Worm (Caenorhabditis elegans) whole organism, dauer: ENCODE results near the gene C04E7.1.
"Not testable (repeated sequence)": the region's sequence is repeated elsewhere in the genome, so short reads cannot be mapped to it uniquely, and the experiment has no call there.

ENCODE experiments used
- unc-62 ChIP-seq: sonication (generic microtip); optimal IDR thresholded peaks from 2 replicates; lab custom pipeline; 2017; ENCODE audit warnings: missing biosample characterization, missing genetic modification reagents, missing genetic modification characterization

C04E7.1 gene

DNA sequence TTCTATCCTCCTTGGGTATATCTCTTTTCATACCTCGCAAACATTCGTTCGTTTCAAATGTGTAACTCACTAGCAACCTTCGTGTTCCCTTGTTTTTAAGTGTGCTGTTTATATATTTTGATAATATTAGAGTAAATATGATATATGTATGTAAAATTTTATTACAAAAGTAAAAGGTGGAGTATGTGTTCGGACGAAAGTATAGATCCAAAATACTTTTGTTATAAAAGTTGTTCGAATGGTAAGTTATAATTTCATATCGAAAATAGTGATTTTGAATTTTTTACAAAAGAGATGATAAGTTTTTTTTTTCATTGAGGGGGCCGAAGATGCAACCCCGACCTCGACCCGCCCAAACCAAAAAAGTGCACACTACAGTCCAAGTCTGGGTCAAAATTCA is at the start of gene C04E7.1:
TSS of gene C04E7.1 (plus strand) at position 301 of the 400 bp plus-strand sequence.
- TF ChIP-seq unc-62 (GFP tag; lab: Kevin White, UChicago), result no peak

DNA sequence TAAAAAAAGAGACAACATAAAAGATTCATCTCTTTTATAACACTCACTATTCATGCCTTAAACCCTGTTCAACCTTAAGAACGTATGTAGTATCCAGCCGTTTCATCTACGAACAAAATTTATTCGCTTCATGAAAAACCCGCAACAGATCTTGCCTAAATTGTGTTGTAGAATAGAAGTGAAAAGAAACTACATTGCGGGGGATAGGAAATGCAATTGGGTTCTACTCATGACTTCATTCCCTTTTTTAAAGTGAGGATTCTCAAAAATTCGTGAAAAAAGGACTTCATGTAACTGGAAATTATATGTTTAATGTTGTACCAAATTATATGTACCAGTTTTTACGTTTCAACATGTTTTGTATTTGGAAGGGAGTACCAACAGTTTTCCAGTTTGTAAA is 48.8 kb upstream of the C04E7.1 start:
- TF ChIP-seq unc-62 (GFP tag; lab: Kevin White, UChicago), result no peak

DNA sequence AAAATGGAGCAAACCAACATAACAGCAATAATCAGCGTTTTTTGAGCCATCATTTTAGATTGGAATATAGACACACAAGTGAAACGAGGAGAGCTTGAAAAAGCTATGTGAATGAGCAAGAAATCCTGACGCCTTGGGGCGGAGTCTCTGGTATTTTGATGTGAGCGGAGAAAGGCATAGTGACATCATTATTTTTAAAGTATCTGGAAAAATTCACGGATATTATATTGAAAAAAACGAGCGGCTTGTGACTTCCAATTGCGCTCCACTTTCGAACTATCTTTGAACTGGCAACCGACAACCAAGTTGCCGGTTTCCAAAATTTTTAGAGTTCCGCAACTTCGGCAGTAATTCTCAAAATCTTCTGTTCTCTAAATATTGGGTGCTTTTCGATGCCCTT is 46.7 kb upstream of the C04E7.1 start, which contains the start of gene nlp-64:
TSS of gene nlp-64 (minus strand) at position 101 of the 400 bp plus-strand sequence.
- TF ChIP-seq unc-62 (GFP tag; lab: Kevin White, UChicago), result no peak

DNA sequence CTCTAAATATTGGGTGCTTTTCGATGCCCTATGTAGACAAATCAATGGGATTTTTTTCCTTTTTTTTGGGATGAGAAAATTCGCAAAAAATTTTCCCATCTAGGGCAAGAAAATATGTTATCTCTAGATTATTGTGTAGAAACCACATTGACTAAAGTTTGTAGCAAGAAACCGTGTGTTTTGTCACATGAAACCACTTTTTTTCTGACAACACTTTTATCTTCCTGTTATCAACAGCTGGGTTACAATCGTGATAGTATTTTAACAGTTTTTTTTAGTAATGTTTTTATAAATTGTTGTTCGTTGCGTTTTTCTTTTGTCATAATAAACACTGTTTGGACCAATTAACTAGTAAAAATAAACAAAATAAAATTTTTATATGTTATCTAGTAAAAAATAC is 45.7 kb upstream of the C04E7.1 start:
- no peak for TF ChIP-seq unc-62 (GFP tag; lab: Kevin White, UChicago)

DNA sequence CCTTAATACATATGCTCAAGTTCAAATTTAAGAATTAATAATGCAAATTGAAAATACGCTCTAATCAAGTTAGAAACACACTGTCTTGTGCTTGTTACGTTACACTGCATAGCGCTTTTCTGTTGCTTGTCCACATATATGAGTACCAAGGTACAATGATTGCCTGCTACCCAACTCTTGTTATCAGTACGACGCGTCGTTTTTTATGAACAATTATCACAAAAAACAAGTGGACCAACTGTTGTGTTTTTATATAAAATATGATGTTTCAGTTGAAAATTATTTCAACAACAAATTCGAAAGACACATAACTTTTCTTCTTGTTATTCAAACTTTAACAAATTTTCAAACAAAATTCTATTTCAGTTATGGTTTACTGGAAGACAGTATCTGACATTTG is 45.0 kb upstream of the C04E7.1 start, which contains the start of gene M02E1.4:
TSS of gene M02E1.4 (plus strand) at position 367 of the 400 bp plus-strand sequence.
- TF ChIP-seq unc-62 (GFP tag; lab: Kevin White, UChicago), result no peak

DNA sequence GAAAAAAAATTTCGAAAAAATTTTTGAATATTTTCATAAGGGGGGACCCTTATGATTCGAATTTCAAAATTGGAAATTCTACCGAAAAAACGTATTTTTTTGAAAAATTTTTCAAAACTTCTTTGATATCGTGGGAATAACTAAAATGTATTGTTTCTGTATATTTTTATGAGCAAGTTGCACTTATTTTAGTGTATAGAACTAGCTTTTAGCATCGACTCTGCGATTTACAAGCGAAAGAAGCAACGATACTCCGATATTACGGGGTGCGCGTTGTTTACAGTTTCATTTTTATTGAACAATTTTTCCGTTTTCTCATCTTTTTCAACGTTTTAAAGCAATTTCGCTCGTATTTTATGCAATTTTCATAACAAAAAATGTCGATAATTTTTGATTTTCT is 35.7 kb upstream of the C04E7.1 start, which contains the start of gene M02E1.3:
TSS of gene M02E1.3 (plus strand) at position 301 of the 400 bp plus-strand sequence.
- TF ChIP-seq unc-62 (GFP tag; lab: Kevin White, UChicago), result not testable (repeated sequence)

DNA sequence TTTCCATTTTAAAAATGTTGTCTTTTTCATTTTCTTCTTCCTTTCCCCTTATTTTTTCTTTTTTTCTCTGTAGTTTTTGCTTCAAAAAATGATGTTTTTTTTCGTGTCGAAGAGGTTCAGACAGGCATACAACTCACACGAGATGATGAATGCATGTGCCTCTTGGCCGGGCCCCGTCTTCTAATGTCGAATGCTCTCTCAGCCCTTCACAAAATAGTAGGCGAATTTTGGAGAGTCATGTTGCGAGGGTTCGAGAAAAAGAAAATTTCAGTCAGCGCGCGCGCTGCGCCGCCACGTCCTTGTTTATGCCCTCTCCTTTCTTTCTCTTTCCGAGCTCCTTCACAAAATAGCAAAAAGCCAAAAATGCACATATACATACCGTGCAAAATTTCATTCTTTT is 33.9 kb upstream of the C04E7.1 start:
- TF ChIP-seq unc-62 (GFP tag; lab: Kevin White, UChicago), result no peak

DNA sequence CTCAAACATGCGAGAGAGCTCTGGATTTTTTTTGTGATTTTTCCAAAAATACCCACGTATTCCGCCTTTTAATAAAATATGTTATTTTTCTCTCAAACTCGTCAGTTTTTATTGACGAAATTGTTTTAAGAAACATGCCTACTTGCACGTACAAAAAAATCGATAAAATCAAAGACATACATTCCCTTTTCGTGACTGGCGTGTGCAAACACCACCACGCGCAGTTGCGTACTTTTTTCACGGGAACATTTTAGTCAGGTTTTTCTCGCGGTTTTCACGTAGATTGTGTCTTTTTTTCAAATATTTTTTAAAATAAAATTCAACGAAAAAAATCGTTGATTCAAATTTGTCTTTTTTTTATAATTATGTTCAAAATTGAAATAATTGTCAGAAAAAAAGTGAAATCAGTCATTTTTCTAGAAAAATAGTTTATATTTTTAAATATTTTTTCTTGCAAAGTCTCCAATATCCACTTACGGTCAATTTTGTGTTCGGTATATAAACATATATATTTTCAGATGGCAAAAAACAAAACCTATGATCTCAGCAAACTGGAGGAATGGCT is 32.2 kb upstream of the C04E7.1 start, which contains the start of gene M02E1.1:
TSS of gene M02E1.1 (plus strand) at position 515 of the 565 bp plus-strand sequence.
- TF ChIP-seq unc-62 (GFP tag; lab: Kevin White, UChicago), result no peak

DNA sequence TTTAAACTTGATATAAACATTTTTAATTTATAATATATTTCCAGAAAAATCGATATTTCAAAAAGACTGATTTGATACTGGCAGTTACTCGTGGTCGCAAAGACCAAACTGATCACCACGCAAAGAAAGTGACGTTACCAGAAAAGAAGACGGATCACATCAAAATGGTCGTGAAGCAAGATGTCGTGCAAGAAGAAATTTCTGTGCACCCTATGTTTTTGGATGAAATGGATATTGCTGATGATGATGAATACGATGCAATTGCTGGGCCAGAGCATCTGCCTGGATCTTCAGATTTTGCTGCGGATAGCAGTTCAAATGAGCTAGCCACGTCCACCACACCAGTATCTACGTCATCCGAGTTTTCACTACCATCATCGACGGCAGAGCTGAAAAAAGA is 29.2 kb upstream of the C04E7.1 start:
- TF ChIP-seq unc-62 (GFP tag; lab: Kevin White, UChicago), result no peak

DNA sequence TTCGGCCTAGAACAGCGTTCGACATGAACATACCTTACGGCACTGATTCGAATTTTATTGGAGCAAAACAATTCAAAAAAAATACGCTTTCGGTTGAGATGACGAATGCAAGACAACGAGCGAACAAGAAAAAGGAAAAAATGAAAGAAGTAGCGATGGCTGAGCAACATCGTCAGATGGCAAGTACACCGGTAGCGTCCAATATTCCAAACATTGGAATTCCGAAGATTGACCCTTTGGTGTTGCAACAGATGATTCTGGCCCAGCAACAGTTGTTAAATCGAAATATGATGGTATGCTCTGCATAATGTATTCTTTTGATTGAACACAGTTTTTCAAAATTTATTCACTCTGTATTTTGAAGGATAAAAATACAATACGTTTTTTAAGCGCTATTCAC is 25.2 kb upstream of the C04E7.1 start:
- TF ChIP-seq unc-62 (GFP tag; lab: Kevin White, UChicago), result no peak

DNA sequence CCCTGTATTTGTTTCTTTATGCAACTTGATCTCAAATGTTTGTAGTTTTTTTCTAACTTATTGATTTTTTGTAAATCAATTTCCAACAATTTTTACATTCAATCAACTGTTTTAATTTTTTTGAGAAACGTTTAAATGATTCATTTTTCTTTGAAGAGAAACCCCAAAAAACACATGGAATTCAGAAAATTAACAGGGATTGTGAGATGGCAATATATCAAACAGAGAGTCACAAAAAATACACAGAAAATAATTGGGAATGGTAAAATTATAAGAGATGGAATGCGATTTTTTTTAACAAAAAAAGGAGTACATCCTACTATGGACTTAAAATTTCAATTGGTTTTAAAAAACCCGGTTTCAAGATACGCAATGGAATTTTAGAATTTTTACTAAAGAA is 23.4 kb upstream of the C04E7.1 start:
- TF ChIP-seq unc-62 (GFP tag; lab: Kevin White, UChicago), result no peak

DNA sequence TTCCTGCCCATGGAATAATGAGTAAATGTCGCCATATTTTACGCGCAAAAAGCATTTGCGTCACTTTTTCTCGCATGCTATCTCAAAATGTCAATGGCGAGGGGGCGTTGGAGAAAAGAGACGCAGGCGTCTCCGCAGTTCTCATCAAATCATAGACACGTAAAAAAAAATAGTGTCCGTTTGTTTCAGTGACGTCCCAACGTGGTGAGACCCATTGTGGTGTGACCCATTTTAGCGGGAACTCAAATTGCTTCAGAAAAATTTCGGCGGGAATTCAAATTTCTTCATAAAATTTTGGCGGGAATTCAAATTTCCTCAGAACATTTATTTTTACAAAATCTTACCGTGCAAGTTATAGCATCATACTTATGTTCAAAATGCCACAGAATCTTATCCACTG is 14.1 kb upstream of the C04E7.1 start:
- no peak for TF ChIP-seq unc-62 (GFP tag; lab: Kevin White, UChicago)

DNA sequence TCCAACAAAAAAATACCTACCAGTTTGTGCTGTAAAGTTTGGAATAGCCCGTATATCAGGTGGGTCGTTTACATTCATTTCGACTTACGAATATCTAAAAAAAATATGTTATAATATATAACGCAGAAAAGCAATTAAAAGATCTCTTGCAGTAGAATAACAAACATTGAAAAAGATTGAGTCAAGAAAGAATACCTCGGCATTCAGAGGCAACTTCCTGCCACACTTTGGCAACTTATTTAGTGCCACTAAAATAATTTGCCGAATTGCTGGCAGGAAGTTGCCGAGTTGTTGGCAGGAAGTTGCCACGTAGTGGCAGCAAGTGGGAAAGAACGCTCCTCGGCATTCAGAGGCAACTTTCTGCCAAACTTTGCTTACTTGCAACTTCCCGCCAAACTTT is 10.8 kb upstream of the C04E7.1 start, which contains the start of gene C04E7.3:
TSS of gene C04E7.3 (minus strand) at position 101 of the 400 bp plus-strand sequence.
- not testable (repeated sequence) for TF ChIP-seq unc-62 (GFP tag; lab: Kevin White, UChicago)

DNA sequence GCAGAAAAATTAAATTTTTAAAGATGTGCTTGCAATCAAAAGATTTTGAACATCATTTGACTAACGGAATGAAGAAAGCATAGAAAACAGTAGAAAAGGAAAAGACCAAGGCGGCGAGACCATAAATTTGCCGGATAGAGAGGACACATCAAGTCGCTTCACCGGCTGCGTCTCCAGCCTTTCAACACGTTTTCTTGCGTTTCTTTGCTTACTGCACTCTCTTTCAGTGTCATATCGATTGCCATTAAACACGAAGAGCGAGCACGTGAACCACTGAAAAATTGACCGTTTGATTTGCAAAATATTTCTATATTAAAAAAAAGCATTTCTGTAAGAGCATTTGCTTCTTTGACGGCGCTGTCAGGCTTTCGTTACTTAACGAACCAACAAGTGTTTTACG is 9.8 kb upstream of the C04E7.1 start:
- TF ChIP-seq unc-62 (GFP tag; lab: Kevin White, UChicago), result no peak

DNA sequence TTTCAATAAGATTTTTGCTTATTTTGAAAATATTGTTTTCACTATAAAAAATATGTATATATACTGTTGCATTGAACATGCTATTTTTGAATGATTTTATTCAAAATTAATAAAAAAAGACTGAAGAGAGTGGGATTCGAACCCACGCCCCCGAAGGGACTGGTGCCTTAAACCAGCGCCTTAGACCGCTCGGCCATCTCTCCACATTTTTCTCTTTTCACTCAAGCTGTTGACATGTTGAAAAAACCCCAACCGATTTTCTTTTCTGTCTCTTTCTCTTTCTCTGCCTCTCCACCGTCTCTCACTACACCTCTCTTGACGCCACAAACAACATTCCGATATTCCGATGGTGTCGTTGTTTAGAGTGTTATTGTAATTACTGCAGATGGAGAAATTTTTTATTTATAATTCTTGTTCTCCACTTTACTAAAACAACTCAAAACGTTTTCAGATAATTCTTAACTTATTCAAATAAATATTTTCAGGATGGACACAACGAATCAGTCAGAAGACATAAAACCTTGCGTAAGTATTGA is 4.7 kb upstream of the C04E7.1 start, which contains the start of gene sor-3:
TSS of gene sor-3 (plus strand) at position 486 of the 536 bp plus-strand sequence.
- no peak for TF ChIP-seq unc-62 (GFP tag; lab: Kevin White, UChicago)

DNA sequence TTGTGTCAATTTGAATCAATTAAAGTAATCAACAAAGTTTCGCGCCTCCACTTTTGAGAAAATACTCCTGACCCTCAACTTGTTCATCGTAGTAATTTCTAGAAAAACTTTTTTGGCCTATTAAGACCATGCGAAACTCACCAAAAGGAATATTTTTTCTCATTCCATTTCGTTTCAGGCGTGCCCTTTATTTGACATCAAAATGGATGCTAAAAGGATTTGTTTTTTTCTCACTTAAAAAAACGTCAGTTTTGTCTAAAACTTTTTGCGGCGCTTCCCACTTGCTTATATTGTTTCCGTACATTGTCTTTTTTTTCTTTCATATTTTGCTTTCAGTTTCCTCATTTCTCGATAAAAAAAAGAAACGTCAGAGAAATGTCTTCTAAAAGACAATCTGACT is 2.6 kb downstream of the C04E7.1 start, which contains the start of gene C04E7.5:
TSS of gene C04E7.5 (plus strand) at position 301 of the 400 bp plus-strand sequence.
- TF ChIP-seq unc-62 (GFP tag; lab: Kevin White, UChicago), result no peak

DNA sequence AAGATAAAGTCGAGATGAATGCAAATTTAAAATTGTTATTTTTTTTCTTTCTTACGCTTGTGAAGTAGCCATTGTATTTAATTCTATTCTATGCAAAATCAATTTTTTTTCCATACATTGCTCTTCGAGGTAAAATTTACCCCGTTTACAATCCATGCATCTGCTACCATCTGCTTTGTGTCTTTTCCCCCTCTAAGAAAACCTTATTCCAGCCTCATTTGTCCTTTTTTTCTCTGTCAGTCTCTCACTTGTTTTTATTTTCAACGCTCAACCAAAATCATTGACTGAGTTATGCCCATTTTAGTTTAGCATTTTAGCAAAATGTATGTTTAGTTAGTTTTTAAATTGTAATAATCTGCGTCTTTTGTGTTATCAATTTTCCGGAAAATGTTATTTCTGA is 12.0 kb downstream of the C04E7.1 start:
- TF ChIP-seq unc-62 (GFP tag; lab: Kevin White, UChicago), result no peak
